Worm (Caenorhabditis elegans) whole organism, L4 larva: Measurements from ENCODE around the gene snt-2.

ENCODE experiments used
- dmd-6 ChIP-seq: fragments of 200-800 bp; sonication (Bioruptor generic); IDR thresholded peaks from 2 replicates; pipeline ENCODE4 v1.3.6; 2022; ENCODE audit warnings: missing genetic modification reagents, missing genetic modification characterization, missing compliant biosample characterization
- set-16 ChIP-seq: fragments of 200-800 bp; sonication (Bioruptor generic); IDR thresholded peaks from 2 replicates; pipeline ENCODE4 v1.3.6; 2022; ENCODE audit warnings: missing genetic modification reagents, missing genetic modification characterization, missing compliant biosample characterization
- unc-62 ChIP-seq, 3 experiments: fragments of 150-350 bp in 1 of 3; sonication (generic microtip); optimal IDR thresholded peaks in 2 of 3; peaks in 1 of 3; 1 replicate in 1 of 3; 2 replicates in 2 of 3; lab custom pipeline; 2014 to 2017; ENCODE audit warnings: missing biosample characterization in 3 of 3, missing genetic modification characterization in 3 of 3, missing genetic modification reagents in 3 of 3, missing genotype in 1 of 3

DNA sequence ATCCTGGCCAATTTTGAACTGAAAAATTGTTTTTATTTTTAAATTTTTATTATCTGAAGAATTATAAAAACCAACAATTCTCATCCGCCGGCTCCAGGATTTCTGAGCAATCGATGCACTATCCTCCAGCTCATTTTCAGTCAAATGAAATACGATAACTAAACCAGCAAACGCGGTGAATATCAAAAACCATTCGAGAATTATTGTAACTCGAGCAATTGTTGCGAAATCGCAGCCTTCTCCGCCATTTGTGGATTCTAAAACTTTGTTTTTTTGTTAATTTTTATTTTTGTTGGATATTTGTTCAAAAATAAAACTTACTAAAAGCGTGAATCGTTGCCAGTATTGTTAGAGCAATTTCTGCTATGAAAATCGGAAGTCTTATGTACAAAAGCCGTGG is 11.0 kb downstream of the snt-2 start:
- no peak for TF ChIP-seq unc-62 (GFP tag; optimal IDR thresholded peaks at IDR 0.05 in 1 of 2; lab: Kevin White, UChicago)
- no peak for TF ChIP-seq unc-62 (tag; optimal IDR thresholded peaks at IDR 0.05; lab: Kevin White, UChicago)
- TF ChIP-seq dmd-6 (GFP tag; lab: Robert Waterston, UW), result no peak
- TF ChIP-seq set-16 (GFP tag; lab: Robert Waterston, UW), result no peak
